Fruit fly (Drosophila melanogaster): ENCODE measurements around the gene Ranbp21.

Ranbp21 gene

DNA sequence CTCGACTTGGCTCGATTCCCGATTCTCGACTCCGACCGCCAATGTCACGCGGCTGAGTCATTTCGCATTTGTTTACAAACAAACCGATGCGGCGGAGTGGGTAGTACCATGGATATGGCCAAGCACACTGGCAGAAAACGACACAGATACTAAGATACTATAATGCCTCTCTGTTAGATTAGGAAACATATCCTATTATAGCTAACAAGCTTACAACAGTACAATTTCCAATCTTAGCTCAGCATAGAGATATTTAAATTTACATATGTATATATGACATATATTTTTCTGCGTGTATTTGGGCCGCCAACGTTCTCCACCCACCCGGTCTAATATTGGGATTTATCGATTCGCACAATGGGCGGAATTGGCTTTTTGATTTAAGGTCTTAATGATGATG lies 48.1 kb downstream of the Ranbp21 start (continued):
- TF ChIP-seq pros (GFP tag; optimal IDR thresholded peaks at IDR 0.05), result no peak
- TF ChIP-seq Oli (tag; optimal IDR thresholded peaks at IDR 0.05), result peak; percentile 78
- peak; percentile 44 for TF ChIP-seq zfh2 (GFP tag; optimal IDR thresholded peaks at IDR 0.05)
- TF ChIP-seq wdn (GFP tag; IDR thresholded peaks at IDR 0.05), result peak; percentile 67
- no peak for TF ChIP-seq bbx (GFP tag; IDR thresholded peaks at IDR 0.05; ENCODE audit: partially characterized antibody)
- TF ChIP-seq sr (GFP tag; IDR thresholded peaks at IDR 0.05), result peak; percentile 72; the same call in 2 of the 3 replicates
- peak; percentile 72 for TF ChIP-seq CG14050 (GFP tag; IDR thresholded peaks at IDR 0.05)
- peak; percentile 7 for TF ChIP-seq CG6654 (GFP tag; optimal IDR thresholded peaks at IDR 0.05)
- peak; percentile 59 for TF ChIP-seq CG10209 (GFP tag; optimal IDR thresholded peaks at IDR 0.05)
- TF ChIP-seq pfk (GFP tag; optimal IDR thresholded peaks at IDR 0.05), result no peak
- TF ChIP-seq Mes4 (GFP tag; optimal IDR thresholded peaks at IDR 0.05), result no peak
- TF ChIP-seq sna (GFP tag; IDR thresholded peaks at IDR 0.05; ENCODE audit: partially characterized antibody), result no peak
- TF ChIP-seq CG2116 (GFP tag; optimal IDR thresholded peaks at IDR 0.05), result peak; percentile 2
- TF ChIP-seq CG17385 (GFP tag; optimal IDR thresholded peaks at IDR 0.05), result peak; percentile 69
- TF ChIP-seq Lim3 (GFP tag; IDR thresholded peaks at IDR 0.05), result peak; percentile 45; the same call in 1 of the 2 replicates
- peak; percentile 74 for TF ChIP-seq CG30403 (GFP tag; optimal IDR thresholded peaks at IDR 0.05)
- TF ChIP-seq D19B (GFP tag; optimal IDR thresholded peaks at IDR 0.05), result peak; percentile 43
- TF ChIP-seq Nf-YB (GFP tag; optimal IDR thresholded peaks at IDR 0.05), result peak; percentile 36
- no peak for TF ChIP-seq hbn (GFP tag; IDR thresholded peaks at IDR 0.05; ENCODE audit: partially characterized antibody)
- peak; percentile 56 to 70 for TF ChIP-seq bsh (GFP tag; optimal IDR thresholded peaks at IDR 0.05)
- TF ChIP-seq ERR (GFP tag; optimal IDR thresholded peaks at IDR 0.05), result no peak
- TF ChIP-seq Jarid2 (GFP tag; optimal IDR thresholded peaks at IDR 0.05), result peak; percentile 41
- no peak for TF ChIP-seq unc-4 (GFP tag; IDR thresholded peaks at IDR 0.05; ENCODE audit: partially characterized antibody)
- TF ChIP-seq CG16815 (GFP tag; optimal IDR thresholded peaks at IDR 0.05), result peak; percentile 31
- peak; percentile 58 for TF ChIP-seq scrt (GFP tag; optimal IDR thresholded peaks at IDR 0.05)
- peak; percentile 59 for TF ChIP-seq nau (GFP tag; optimal IDR thresholded peaks at IDR 0.05)
- TF ChIP-seq sug (tag; optimal IDR thresholded peaks at IDR 0.05), result peak; percentile 82

dm6 chrX:19602483-19602882 lies 49.6 kb downstream of the Ranbp21 start:
- TF ChIP-seq Pdp1 (GFP tag; optimal IDR thresholded peaks at IDR 0.05) (peak in 1 of 2 experiments; percentile 39), sd (tag; optimal IDR thresholded peaks at IDR 0.05) (peak; percentile 89), Med (GFP tag) (peak; percentile 40), CG34224 (GFP tag; IDR thresholded peaks at IDR 0.05; ENCODE audit: partially characterized antibody) (peak; percentile 21; the same call in 1 of the 3 replicates), Opbp (GFP tag; IDR thresholded peaks at IDR 0.05; ENCODE audit: partially characterized antibody) (0 out of 3 replicates have a peak, but pooled peaks have one; percentile 25), inv (GFP tag; IDR thresholded peaks at IDR 0.05; ENCODE audit: partially characterized antibody) (no peak), CG10543 (GFP tag; optimal IDR thresholded peaks at IDR 0.05) (peak; percentile 69), chinmo (GFP tag; IDR thresholded peaks at IDR 0.05; ENCODE audit: partially characterized antibody) (0 out of 4 replicates have a peak, but pooled peaks have one; percentile 64), CG12769 (tag; optimal IDR thresholded peaks at IDR 0.05) (peak; percentile 38), CG13287 (GFP tag; IDR thresholded peaks at IDR 0.05; ENCODE audit: partially characterized antibody) (0 out of 2 replicates have a peak, but pooled peaks have one; percentile 5), al (GFP tag; IDR thresholded peaks at IDR 0.05) (no peak), sr (GFP tag; IDR thresholded peaks at IDR 0.05) (peak; percentile 87), CG6765 (GFP tag; optimal IDR thresholded peaks at IDR 0.05) (no peak), ttk (GFP tag; IDR thresholded peaks at IDR 0.05) (no peak), Rx (GFP tag; IDR thresholded peaks at IDR 0.05) (no peak), Rfx (GFP tag; IDR thresholded peaks at IDR 0.05) (peak; percentile 41; the same call in 1 of the 2 replicates), CG13123 (GFP tag; optimal IDR thresholded peaks at IDR 0.05) (no peak), nerfin-2 (GFP tag; IDR thresholded peaks at IDR 0.05; ENCODE audit: partially characterized antibody) (no peak), disco-r (GFP tag; optimal IDR thresholded peaks at IDR 0.05) (no peak), Sin3A (optimal IDR thresholded peaks at IDR 0.05) (no peak), Nf-YA (GFP tag; IDR thresholded peaks at IDR 0.05) (no peak), CG31224 (GFP tag; IDR thresholded peaks at IDR 0.05) (no peak), Dref (GFP tag; IDR thresholded peaks at IDR 0.05) (no peak), caup (GFP tag; optimal IDR thresholded peaks at IDR 0.05; ENCODE audit: severe bottlenecking) (no peak)

All from whole organism, embryonic.